Fruit fly (Drosophila melanogaster) whole organism, embryonic: ENCODE measurements around the gene Rdh.

ENCODE experiments used
- Awh ChIP-seq: fragments of 200-800 bp; sonication (Bioruptor generic); IDR thresholded peaks from 2 replicates; pipeline ENCODE4, ENCODE4 v1.3.6; 2022; ENCODE audit warnings: missing biosample characterization, missing genetic modification characterization
- BtbVII ChIP-seq: fragments of 200-800 bp; sonication (Bioruptor generic); optimal IDR thresholded peaks from 3 replicates; lab custom pipeline; 2017; ENCODE audit warnings: missing biosample characterization, mild to moderate bottlenecking, missing genetic modification characterization
- CG10366 ChIP-seq: fragments of 200-800 bp; sonication (Bioruptor generic); IDR thresholded peaks from 2 replicates; pipeline ENCODE4 v1.3.6; 2022; ENCODE audit warnings: missing biosample characterization, missing genetic modification characterization
- CG10979 ChIP-seq: fragments of 200-800 bp; sonication (Bioruptor generic); optimal IDR thresholded peaks from 2 replicates; lab custom pipeline; 2018; ENCODE audit warnings: missing biosample characterization, mild to moderate bottlenecking, missing genetic modification characterization, moderate library complexity
- CG12155 ChIP-seq: fragments of 200-800 bp; sonication (Bioruptor generic); optimal IDR thresholded peaks from 3 replicates; lab custom pipeline; 2016; ENCODE audit warnings: missing biosample characterization, missing genetic modification characterization
- CG13287 ChIP-seq: fragments of 200-800 bp; sonication (Bioruptor generic); IDR thresholded peaks from 2 replicates; pipeline ENCODE4 v1.3.6; 2022; ENCODE audit warnings: missing biosample characterization, missing genetic modification characterization; ENCODE audit not compliant: partially characterized antibody
- CG13424 ChIP-seq: fragments of 200-800 bp; sonication (Bioruptor generic); optimal IDR thresholded peaks from 2 replicates; lab custom pipeline; 2019; ENCODE audit warnings: missing biosample characterization, mild to moderate bottlenecking, missing genetic modification characterization, moderate library complexity
- CG14860 ChIP-seq: fragments of 200-800 bp; sonication (Bioruptor generic); IDR thresholded peaks from 3 replicates; pipeline ENCODE4 v1.3.6; 2022; ENCODE audit warnings: missing biosample characterization, missing genetic modification characterization; ENCODE audit not compliant: partially characterized antibody
- CG16815 ChIP-seq: fragments of 200-800 bp; sonication (Bioruptor generic); optimal IDR thresholded peaks from 3 replicates; lab custom pipeline; 2017; ENCODE audit warnings: missing biosample characterization, mild to moderate bottlenecking, missing genetic modification characterization
- CG17829 ChIP-seq: fragments of 200-800 bp; optimal IDR thresholded peaks from 2 replicates; lab custom pipeline; 2019; ENCODE audit warnings: missing biosample characterization, mild to moderate bottlenecking, missing genetic modification characterization, moderate library complexity
- CG1792 ChIP-seq: fragments of 200-800 bp; sonication (Bioruptor generic); optimal IDR thresholded peaks from 2 replicates; lab custom pipeline; 2016; ENCODE audit warnings: missing biosample characterization, missing genetic modification characterization
- CG3163 ChIP-seq: fragments of 200-800 bp; sonication (Bioruptor generic); optimal IDR thresholded peaks from 3 replicates; lab custom pipeline; 2016; ENCODE audit warnings: missing biosample characterization, missing genetic modification characterization
- CG6272 ChIP-seq: fragments of 200-800 bp; sonication (Bioruptor generic); IDR thresholded peaks from 2 replicates; pipeline ENCODE4 v1.3.6; 2022; ENCODE audit warnings: missing biosample characterization, missing genetic modification characterization
- CG6791 ChIP-seq: fragments of 200-800 bp; sonication (Bioruptor generic); IDR thresholded peaks from 3 replicates; pipeline ENCODE4 v1.3.6; 2022; ENCODE audit warnings: missing biosample characterization, missing genetic modification characterization; ENCODE audit not compliant: partially characterized antibody
- Dll ChIP-seq: fragments of 200-800 bp; sonication (Bioruptor generic); IDR thresholded peaks from 4 replicates; pipeline ENCODE4 v1.3.6; 2022; ENCODE audit warnings: missing biosample characterization, missing genetic modification characterization; ENCODE audit not compliant: partially characterized antibody
- HmgZ ChIP-seq: fragments of 200-800 bp; sonication (Bioruptor generic); optimal IDR thresholded peaks from 2 replicates; lab custom pipeline; 2018; ENCODE audit warnings: missing biosample characterization, mild to moderate bottlenecking, missing genetic modification characterization
- Hmr ChIP-seq: fragments of 200-800 bp; sonication (Bioruptor generic); optimal IDR thresholded peaks from 3 replicates; lab custom pipeline; 2017; ENCODE audit warnings: mild to moderate bottlenecking, missing biosample characterization, missing genetic modification reagents, missing genetic modification characterization
- NC2β ChIP-seq: fragments of 200-800 bp; sonication (Bioruptor generic); optimal IDR thresholded peaks from 2 replicates; lab custom pipeline; 2016; ENCODE audit warnings: missing biosample characterization, missing genetic modification characterization
- NFAT ChIP-seq: fragments of 200-800 bp; sonication (Bioruptor generic); IDR thresholded peaks from 2 replicates; pipeline ENCODE4 v1.3.6; 2022; ENCODE audit warnings: missing biosample characterization, missing genetic modification characterization
- Nf-YA ChIP-seq: fragments of 200-800 bp; sonication (Bioruptor generic); IDR thresholded peaks from 2 replicates; pipeline ENCODE4 v1.3.6; 2022; ENCODE audit warnings: missing biosample characterization, missing genetic modification characterization
- Sry-δ ChIP-seq: fragments of 200-800 bp; sonication (Bioruptor generic); optimal IDR thresholded peaks from 2 replicates; lab custom pipeline; 2016; ENCODE audit warnings: missing biosample characterization, missing genetic modification characterization
- TFAM ChIP-seq: fragments of 200-800 bp; sonication (Bioruptor generic); optimal IDR thresholded peaks from 2 replicates; lab custom pipeline; 2017; ENCODE audit warnings: missing biosample characterization, missing genetic modification characterization, inconsistent platforms
- Trl ChIP-seq, 3 experiments: fragments of >200 bp in 2 of 3; fragments of 200-800 bp in 1 of 3; sonication (Bioruptor generic) in 1 of 3; optimal IDR thresholded peaks; 2 replicates in 1 of 3; 3 replicates in 2 of 3; lab custom pipeline; 2016 to 2017; ENCODE audit warnings: missing biosample characterization in 1 of 3, missing genetic modification characterization in 1 of 3
- ato ChIP-seq: fragments of 200-800 bp; sonication (Bioruptor generic); IDR thresholded peaks from 2 replicates; pipeline ENCODE4 v1.3.6; 2022; ENCODE audit warnings: missing biosample characterization, missing genetic modification characterization; ENCODE audit not compliant: partially characterized antibody
- da ChIP-seq: fragments of 200-800 bp; sonication (Bioruptor generic); optimal IDR thresholded peaks from 2 replicates; lab custom pipeline; 2016; ENCODE audit warnings: missing biosample characterization, missing genetic modification characterization
- danr ChIP-seq: fragments of 200-800 bp; sonication (Bioruptor generic); IDR thresholded peaks from 2 replicates; pipeline ENCODE4 v1.3.6; 2022; ENCODE audit warnings: missing biosample characterization, missing genetic modification characterization
- dmrt11E ChIP-seq: fragments of 200-800 bp; sonication (Bioruptor generic); optimal IDR thresholded peaks from 3 replicates; lab custom pipeline; 2018; ENCODE audit warnings: missing biosample characterization, mild to moderate bottlenecking, missing genetic modification characterization, moderate library complexity
- dmrt99B ChIP-seq: fragments of 200-800 bp; sonication (Bioruptor generic); optimal IDR thresholded peaks from 2 replicates; lab custom pipeline; 2018; ENCODE audit warnings: missing biosample characterization, mild to moderate bottlenecking, missing genetic modification characterization, moderate library complexity
- dpn ChIP-seq, 2 experiments: fragments of 200-800 bp; sonication (Bioruptor generic); optimal IDR thresholded peaks; 3 replicates each; lab custom pipeline; 2016; ENCODE audit warnings: missing biosample characterization in 2 of 2, missing genetic modification characterization in 2 of 2
- dysf ChIP-seq: fragments of 200-800 bp; sonication (Bioruptor generic); IDR thresholded peaks from 3 replicates; pipeline ENCODE4 v1.3.6; 2022; ENCODE audit warnings: missing biosample characterization, missing genetic modification characterization
- ems ChIP-seq: fragments of 200-800 bp; sonication (Bioruptor generic); optimal IDR thresholded peaks from 3 replicates; lab custom pipeline; 2016; ENCODE audit warnings: missing biosample characterization, missing genetic modification characterization
- ewg ChIP-seq: fragments of 200-800 bp; sonication (Bioruptor generic); optimal IDR thresholded peaks from 3 replicates; lab custom pipeline; 2017; ENCODE audit warnings: mild to moderate bottlenecking, missing biosample characterization, missing genetic modification reagents, missing genetic modification characterization
- gcm ChIP-seq: fragments of 200-800 bp; sonication (Bioruptor generic); optimal IDR thresholded peaks from 2 replicates; lab custom pipeline; 2019; ENCODE audit warnings: missing biosample characterization, mild to moderate bottlenecking, missing genetic modification characterization, moderate library complexity
- her ChIP-seq: fragments of 200-800 bp; sonication (Bioruptor generic); optimal IDR thresholded peaks from 2 replicates; lab custom pipeline; 2016; ENCODE audit warnings: missing biosample characterization, missing genetic modification characterization
- hkb ChIP-seq, 2 experiments: fragments of 200-800 bp in 1 of 2; fragments of >200 bp in 1 of 2; sonication (Bioruptor generic) in 1 of 2; IDR thresholded peaks in 1 of 2; optimal IDR thresholded peaks in 1 of 2; 2 replicates each; pipeline versions ENCODE4 v1.3.6 to Lab custom; 2017 to 2022; ENCODE audit warnings: missing biosample characterization in 1 of 2, missing genetic modification characterization in 1 of 2
- jing ChIP-seq: fragments of 200-800 bp; sonication (Bioruptor generic); optimal IDR thresholded peaks from 2 replicates; lab custom pipeline; 2018; ENCODE audit warnings: missing biosample characterization, mild to moderate bottlenecking, missing genetic modification characterization
- klu ChIP-seq: fragments of 200-800 bp; sonication (Bioruptor generic); IDR thresholded peaks from 2 replicates; pipeline ENCODE4 v1.3.6; 2022; ENCODE audit warnings: missing biosample characterization, missing genetic modification characterization
- knrl ChIP-seq: fragments of 200-800 bp; sonication (Bioruptor generic); IDR thresholded peaks from 3 replicates; pipeline ENCODE4 v1.3.6; 2022; ENCODE audit warnings: missing biosample characterization, missing genetic modification characterization; ENCODE audit not compliant: partially characterized antibody
- nerfin-2 ChIP-seq: fragments of 200-800 bp; sonication (Bioruptor generic); IDR thresholded peaks from 2 replicates; pipeline ENCODE4 v1.3.6; 2022; ENCODE audit warnings: missing biosample characterization, missing genetic modification characterization; ENCODE audit not compliant: partially characterized antibody
- nmo ChIP-seq: fragments of 200-800 bp; sonication (Bioruptor generic); optimal IDR thresholded peaks from 2 replicates; lab custom pipeline; 2018; ENCODE audit warnings: missing biosample characterization, mild to moderate bottlenecking, missing genetic modification characterization, moderate library complexity
- odd ChIP-seq: fragments of 200-800 bp; sonication (Bioruptor generic); optimal IDR thresholded peaks from 2 replicates; lab custom pipeline; 2017; ENCODE audit warnings: missing biosample characterization, mild to moderate bottlenecking, missing genetic modification characterization
- pita ChIP-seq: fragments of 200-800 bp; sonication (Bioruptor generic); optimal IDR thresholded peaks from 2 replicates; lab custom pipeline; 2017; ENCODE audit warnings: missing biosample characterization, mild to moderate bottlenecking, missing genetic modification characterization
- sc ChIP-seq, 3 experiments: fragments of >200 bp in 2 of 3; fragments of 200-800 bp in 1 of 3; sonication (Bioruptor generic) in 1 of 3; optimal IDR thresholded peaks; 2 replicates in 2 of 3; 3 replicates in 1 of 3; lab custom pipeline; 2017; ENCODE audit warnings: mild to moderate bottlenecking in 1 of 3, missing biosample characterization in 1 of 3, missing genetic modification characterization in 1 of 3, missing genetic modification reagents in 1 of 3
- sna ChIP-seq: fragments of 200-800 bp; sonication (Bioruptor generic); IDR thresholded peaks from 2 replicates; pipeline ENCODE4 v1.3.6; 2022; ENCODE audit warnings: missing biosample characterization, missing genetic modification characterization; ENCODE audit not compliant: partially characterized antibody
- sob ChIP-seq: fragments of 200-800 bp; sonication (Bioruptor generic); IDR thresholded peaks from 2 replicates; pipeline ENCODE4 v1.3.6; 2022; ENCODE audit warnings: missing biosample characterization, missing genetic modification characterization
- zf30C ChIP-seq: fragments of 200-800 bp; sonication (Bioruptor generic); optimal IDR thresholded peaks from 3 replicates; lab custom pipeline; 2018; ENCODE audit warnings: missing biosample characterization, mild to moderate bottlenecking, missing genetic modification characterization

The Rdh gene

dm6 chr3L:3788790-3789421, 36.3 kb upstream of the Rdh start (continued):
- TF ChIP-seq Awh (GFP tag; lab: Robert Waterston, UW) (no peak), ato (GFP tag; lab: Robert Waterston, UW) (peak; percentile 61; the same call in 1 of the 2 replicates), CG17829 (tag; lab: Kevin White, UChicago) (peak; percentile 37), dmrt99B (tag; lab: Kevin White, UChicago) (peak; percentile 62), gcm (peak; percentile 66), CG6791 (peak; percentile 70), CG12155 (GFP tag; lab: Kevin White, UChicago) (no peak), zf30C (peak; percentile 60), TFAM (no peak), danr (GFP tag; lab: Robert Waterston, UW) (no peak), HmgZ (tag; lab: Kevin White, UChicago) (peak; percentile 35), CG16815 (GFP tag; lab: Kevin White, UChicago) (no peak), ewg (GFP tag; lab: Kevin White, UChicago) (peak; percentile 92), BtbVII (peak; percentile 36), Hmr (peak; percentile 36), klu (GFP tag; lab: Robert Waterston, UW) (no peak), Trl (optimal IDR thresholded peaks at IDR 0.05; lab: Kevin White, UChicago) (peak; percentile 68 to 75), Trl (GFP tag; optimal IDR thresholded peaks at IDR 0.05; lab: Kevin White, UChicago) (peak; percentile 21), dysf (GFP tag; lab: Robert Waterston, UW) (0 out of 3 replicates have a peak, but pooled peaks have one; percentile 49), sna (GFP tag; lab: Robert Waterston, UW) (peak; percentile 42; the same call in 1 of the 2 replicates), hkb (optimal IDR thresholded peaks at IDR 0.05; lab: Kevin White, UChicago) (no peak), hkb (GFP tag; IDR thresholded peaks at IDR 0.05; lab: Robert Waterston, UW) (0 out of 2 replicates have a peak, but pooled peaks have one; percentile 14), CG3163 (peak; percentile 64), dpn (GFP tag; optimal IDR thresholded peaks at IDR 0.05; lab: Kevin White, UChicago) (peak in 1 of 2 experiments; percentile 13), CG10979 (tag; lab: Kevin White, UChicago) (peak; percentile 27), jing (GFP tag; lab: Kevin White, UChicago) (no peak), NC2β (GFP tag; lab: Kevin White, UChicago) (no peak), CG13424 (tag; lab: Kevin White, UChicago) (peak; percentile 48), Dll (0 out of 4 replicates have a peak, but pooled peaks have one; percentile 56), nmo (peak; percentile 20), CG6272 (GFP tag; lab: Robert Waterston, UW) (0 out of 2 replicates have a peak, but pooled peaks have one; percentile 14), sob (GFP tag; lab: Robert Waterston, UW) (0 out of 2 replicates have a peak, but pooled peaks have one; percentile 4), pita (no peak), da (GFP tag; lab: Kevin White, UChicago) (no peak), sc (optimal IDR thresholded peaks at IDR 0.05; lab: Kevin White, UChicago) (no peak), sc (GFP tag; optimal IDR thresholded peaks at IDR 0.05; lab: Kevin White, UChicago) (no peak), nerfin-2 (peak; percentile 70), knrl (GFP tag; lab: Robert Waterston, UW) (peak; percentile 79), CG10366 (GFP tag; lab: Robert Waterston, UW) (no peak), NFAT (GFP tag; lab: Robert Waterston, UW) (peak; percentile 67; the same call in 1 of the 2 replicates), CG13287 (GFP tag; lab: Robert Waterston, UW) (peak; percentile 54; the same call in 1 of the 2 replicates), ems (GFP tag; lab: Kevin White, UChicago) (no peak), CG14860 (GFP tag; lab: Robert Waterston, UW) (peak; percentile 45; the same call in 1 of the 3 replicates), Nf-YA (GFP tag; lab: Robert Waterston, UW) (no peak), her (GFP tag; lab: Kevin White, UChicago) (peak; percentile 4), dmrt11E (peak; percentile 32), Sry-δ (GFP tag; lab: Kevin White, UChicago) (no peak), odd (peak; percentile 67), CG1792 (no peak)
